Fruit fly (Drosophila melanogaster) whole organism, pupa: ENCODE measurements around the gene CG13126.

Experiments
- CG12605 ChIP-seq: fragments of 200-800 bp; sonication (Bioruptor generic); IDR thresholded peaks from 2 replicates; pipeline ENCODE4 v1.3.6; 2022; ENCODE audit warnings: missing biosample characterization, missing genetic modification characterization
- CG34367 ChIP-seq: fragments of 200-800 bp; sonication (Bioruptor generic); optimal IDR thresholded peaks from 2 replicates; lab custom pipeline; 2018; ENCODE audit warnings: missing biosample characterization, mild to moderate bottlenecking, missing genetic modification characterization
- CG8159 ChIP-seq: fragments of 200-800 bp; sonication (Bioruptor generic); optimal IDR thresholded peaks from 3 replicates; lab custom pipeline; 2018; ENCODE audit warnings: missing biosample characterization, mild to moderate bottlenecking, missing genetic modification characterization, moderate library complexity
- EcR ChIP-seq: fragments of 200-800 bp; sonication (Bioruptor generic); optimal IDR thresholded peaks from 3 replicates; lab custom pipeline; 2019; ENCODE audit warnings: missing biosample characterization, missing genetic modification characterization, mild to moderate bottlenecking, moderate library complexity, missing genetic modification reagents

DNA sequence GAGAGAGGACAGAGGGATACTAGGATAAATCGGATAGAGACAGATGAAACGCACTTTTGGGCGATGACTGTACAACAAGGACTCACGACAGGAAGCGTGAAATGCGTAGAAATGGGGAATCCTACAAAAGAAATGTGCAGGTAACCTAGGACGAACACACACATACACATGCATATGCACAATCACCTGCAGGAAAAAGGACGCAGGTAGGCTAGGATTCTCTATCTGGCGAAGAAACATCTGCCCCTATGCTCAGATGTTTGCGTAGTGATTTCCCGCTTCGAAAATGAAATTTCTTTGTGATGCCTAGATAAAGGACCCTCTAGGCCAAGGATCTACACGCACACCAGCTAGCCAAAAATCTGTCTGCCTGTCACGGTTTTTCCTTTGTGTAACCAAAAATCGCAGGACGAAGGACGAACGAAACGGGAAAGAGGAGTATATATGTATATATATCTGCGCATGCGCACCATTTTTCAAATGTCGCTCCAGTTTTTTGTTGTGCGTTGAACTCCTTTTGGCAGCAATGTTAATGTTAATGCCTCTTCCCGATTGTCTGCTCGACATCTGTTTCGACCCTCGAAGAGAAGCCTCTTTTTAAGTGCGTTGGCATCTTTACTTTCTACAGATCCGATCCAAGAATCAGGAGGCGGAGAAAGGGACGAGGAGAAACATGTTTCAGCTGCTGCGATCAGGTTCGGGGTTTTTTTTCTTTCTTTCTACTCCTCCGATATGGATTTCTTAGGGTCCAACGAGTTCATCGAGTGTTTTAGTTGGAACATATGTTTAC, 34.4 kb upstream of the CG13126 start:
- peak; percentile 86 for TF ChIP-seq EcR (GFP tag; lab: Kevin White, UChicago)
- no peak for TF ChIP-seq CG12605 (GFP tag; lab: Robert Waterston, UW)
- TF ChIP-seq CG34367 (tag; lab: Kevin White, UChicago) = no peak
- TF ChIP-seq CG8159 = no peak
